Fruit fly (Drosophila melanogaster) whole organism, embryonic: Measurements from ENCODE around the gene CG5850.

ENCODE experiments used
- BEAF-32 ChIP-seq: fragments of 200-800 bp; sonication (Bioruptor generic); optimal IDR thresholded peaks from 3 replicates; lab custom pipeline; 2017; ENCODE audit warnings: missing biosample characterization, missing genetic modification characterization, mild to moderate bottlenecking, moderate library complexity, missing genetic modification reagents
- CG10366 ChIP-seq: fragments of 200-800 bp; sonication (Bioruptor generic); IDR thresholded peaks from 2 replicates; pipeline ENCODE4 v1.3.6; 2022; ENCODE audit warnings: missing biosample characterization, missing genetic modification characterization
- CG11456 ChIP-seq: fragments of 200-800 bp; sonication (Bioruptor generic); IDR thresholded peaks from 3 replicates; pipeline ENCODE4 v1.3.6; 2022; ENCODE audit warnings: missing biosample characterization, missing genetic modification characterization
- CG11723 ChIP-seq: fragments of 200-800 bp; sonication (Bioruptor generic); optimal IDR thresholded peaks from 2 replicates; lab custom pipeline; 2017; ENCODE audit warnings: missing biosample characterization, mild to moderate bottlenecking, missing genetic modification characterization
- CG13123 ChIP-seq: fragments of 200-800 bp; sonication (Bioruptor generic); optimal IDR thresholded peaks from 2 replicates; lab custom pipeline; 2016; ENCODE audit warnings: missing biosample characterization, missing genetic modification characterization
- CG14014 ChIP-seq: fragments of 200-800 bp; sonication (Bioruptor generic); IDR thresholded peaks from 2 replicates; pipeline ENCODE4 v1.3.6; 2022; ENCODE audit warnings: missing biosample characterization, missing genetic modification characterization
- CG14860 ChIP-seq: fragments of 200-800 bp; sonication (Bioruptor generic); IDR thresholded peaks from 3 replicates; pipeline ENCODE4 v1.3.6; 2022; ENCODE audit warnings: missing biosample characterization, missing genetic modification characterization; ENCODE audit not compliant: partially characterized antibody
- CG17186 ChIP-seq: fragments of 200-800 bp; sonication (Bioruptor generic); optimal IDR thresholded peaks from 3 replicates; lab custom pipeline; 2017; ENCODE audit warnings: missing biosample characterization, missing genetic modification reagents, missing genetic modification characterization
- CG17359 ChIP-seq: fragments of 200-800 bp; sonication (Bioruptor generic); optimal IDR thresholded peaks from 3 replicates; lab custom pipeline; 2018; ENCODE audit warnings: missing biosample characterization, mild to moderate bottlenecking, missing genetic modification characterization, moderate library complexity
- CG2875 ChIP-seq: fragments of 200-800 bp; sonication (Bioruptor generic); optimal IDR thresholded peaks from 2 replicates; lab custom pipeline; 2017; ENCODE audit warnings: missing biosample characterization, mild to moderate bottlenecking, missing genetic modification characterization, missing genetic modification reagents
- CG31224 ChIP-seq: fragments of 200-800 bp; sonication (Bioruptor generic); IDR thresholded peaks from 2 replicates; pipeline ENCODE4 v1.3.6; 2022; ENCODE audit warnings: missing biosample characterization, missing genetic modification characterization
- CG32532 ChIP-seq: fragments of 200-800 bp; sonication (Bioruptor generic); IDR thresholded peaks from 2 replicates; pipeline ENCODE4 v1.3.6; 2022; ENCODE audit warnings: missing biosample characterization, missing genetic modification characterization
- CG43689 ChIP-seq: fragments of 200-800 bp; sonication (Bioruptor generic); IDR thresholded peaks from 2 replicates; pipeline ENCODE4 v1.3.6; 2022; ENCODE audit warnings: missing biosample characterization, missing genetic modification characterization
- CG6272 ChIP-seq: fragments of 200-800 bp; sonication (Bioruptor generic); IDR thresholded peaks from 2 replicates; pipeline ENCODE4 v1.3.6; 2022; ENCODE audit warnings: missing biosample characterization, missing genetic modification characterization
- CG6683 ChIP-seq: fragments of 200-800 bp; sonication (Bioruptor generic); optimal IDR thresholded peaks from 2 replicates; lab custom pipeline; 2017; ENCODE audit warnings: missing biosample characterization, mild to moderate bottlenecking, missing genetic modification characterization, missing genetic modification reagents
- CG7357 ChIP-seq: fragments of 200-800 bp; sonication (Bioruptor generic); IDR thresholded peaks from 3 replicates; pipeline ENCODE4 v1.3.6; 2022; ENCODE audit warnings: missing biosample characterization, missing genetic modification characterization
- CG7987 ChIP-seq: fragments of 200-800 bp; sonication (Bioruptor generic); optimal IDR thresholded peaks from 2 replicates; lab custom pipeline; 2018; ENCODE audit warnings: missing biosample characterization, mild to moderate bottlenecking, missing genetic modification characterization, moderate library complexity
- CG9932 ChIP-seq: fragments of 200-800 bp; sonication (Bioruptor generic); IDR thresholded peaks from 2 replicates; pipeline ENCODE4 v1.3.6; 2022; ENCODE audit warnings: missing biosample characterization, missing genetic modification characterization
- CrebB ChIP-seq: fragments of 200-800 bp; sonication (Bioruptor generic); optimal IDR thresholded peaks from 3 replicates; lab custom pipeline; 2018; ENCODE audit warnings: missing biosample characterization, mild to moderate bottlenecking, missing genetic modification characterization
- Doc3 ChIP-seq: fragments of 200-800 bp; sonication (Bioruptor generic); IDR thresholded peaks from 3 replicates; pipeline ENCODE4 v1.3.6; 2022; ENCODE audit warnings: missing biosample characterization, missing genetic modification characterization; ENCODE audit not compliant: partially characterized antibody
- HLH4C ChIP-seq: fragments of 200-800 bp; sonication (Bioruptor generic); IDR thresholded peaks from 3 replicates; pipeline ENCODE4 v1.3.6; 2022; ENCODE audit warnings: missing biosample characterization, missing genetic modification characterization; ENCODE audit not compliant: partially characterized antibody
- Hsf ChIP-seq: fragments of 200-800 bp; sonication (Bioruptor generic); optimal IDR thresholded peaks from 3 replicates; lab custom pipeline; 2016; ENCODE audit warnings: missing biosample characterization, missing genetic modification characterization
- Lhr ChIP-seq: fragments of 200-800 bp; sonication (Bioruptor generic); optimal IDR thresholded peaks from 3 replicates; lab custom pipeline; 2017; ENCODE audit warnings: mild to moderate bottlenecking, missing biosample characterization, missing genetic modification reagents, missing genetic modification characterization
- Mad ChIP-seq: fragments of 200-800 bp; sonication (Bioruptor generic); optimal IDR thresholded peaks from 2 replicates; lab custom pipeline; 2016; ENCODE audit warnings: missing biosample characterization, missing genetic modification characterization
- Max ChIP-seq: fragments of 200-800 bp; sonication (Bioruptor generic); optimal IDR thresholded peaks from 2 replicates; lab custom pipeline; 2016; ENCODE audit warnings: missing biosample characterization, mild to moderate bottlenecking, missing genetic modification characterization
- Med ChIP-seq: fragments of 200-800 bp; sonication (Bioruptor generic); peaks from one replicate; lab custom pipeline; 2016; ENCODE audit warnings: missing biosample characterization, missing genetic modification characterization, mild to moderate bottlenecking, inconsistent platforms, moderate library complexity
- Poxn ChIP-seq: fragments of 200-800 bp; sonication (Bioruptor generic); IDR thresholded peaks from 2 replicates; pipeline ENCODE4 v1.3.6; 2022; ENCODE audit warnings: missing biosample characterization, missing genetic modification characterization
- Sry-β ChIP-seq: fragments of 200-800 bp; sonication (Bioruptor generic); optimal IDR thresholded peaks from 2 replicates; lab custom pipeline; 2018; ENCODE audit warnings: missing biosample characterization, mild to moderate bottlenecking, missing genetic modification characterization, moderate library complexity
- Taf1 ChIP-seq: fragments of 200-800 bp; sonication (Bioruptor generic); IDR thresholded peaks from 2 replicates; pipeline ENCODE4 v1.3.6; 2022; ENCODE audit warnings: missing biosample characterization, missing genetic modification characterization
- Vsx1 ChIP-seq: fragments of 200-800 bp; sonication (Bioruptor generic); optimal IDR thresholded peaks from 2 replicates; lab custom pipeline; 2017; ENCODE audit warnings: missing biosample characterization, mild to moderate bottlenecking, missing genetic modification characterization, missing genetic modification reagents
- aop ChIP-seq: fragments of 200-800 bp; sonication (Bioruptor generic); IDR thresholded peaks from 2 replicates; pipeline ENCODE4 v1.3.6; 2022; ENCODE audit warnings: missing biosample characterization, missing genetic modification characterization
- ara ChIP-seq: fragments of 200-800 bp; sonication (Bioruptor generic); IDR thresholded peaks from 2 replicates; pipeline ENCODE4 v1.3.6; 2022; ENCODE audit warnings: missing biosample characterization, missing genetic modification characterization
- cwo ChIP-seq: fragments of 200-800 bp; sonication (Bioruptor generic); optimal IDR thresholded peaks from 3 replicates; lab custom pipeline; 2017; ENCODE audit warnings: missing biosample characterization, missing genetic modification characterization, mild to moderate bottlenecking, moderate library complexity, missing genetic modification reagents
- dan ChIP-seq: fragments of 200-800 bp; sonication (Bioruptor generic); IDR thresholded peaks from 2 replicates; pipeline ENCODE4 v1.3.6; 2022; ENCODE audit warnings: missing biosample characterization, missing genetic modification characterization
- dmrt11E ChIP-seq: fragments of 200-800 bp; sonication (Bioruptor generic); optimal IDR thresholded peaks from 3 replicates; lab custom pipeline; 2018; ENCODE audit warnings: missing biosample characterization, mild to moderate bottlenecking, missing genetic modification characterization, moderate library complexity
- ems ChIP-seq: fragments of 200-800 bp; sonication (Bioruptor generic); optimal IDR thresholded peaks from 3 replicates; lab custom pipeline; 2016; ENCODE audit warnings: missing biosample characterization, missing genetic modification characterization
- esg ChIP-seq: fragments of 200-800 bp; sonication (Bioruptor generic); conservative IDR thresholded peaks from 2 replicates; pipeline ENCODE4 v1.3.6; 2022; ENCODE audit warnings: missing biosample characterization, missing genetic modification characterization
- ewg ChIP-seq: fragments of 200-800 bp; sonication (Bioruptor generic); optimal IDR thresholded peaks from 3 replicates; lab custom pipeline; 2017; ENCODE audit warnings: mild to moderate bottlenecking, missing biosample characterization, missing genetic modification reagents, missing genetic modification characterization
- fd3F ChIP-seq: fragments of 200-800 bp; sonication (Bioruptor generic); optimal IDR thresholded peaks from 2 replicates; lab custom pipeline; 2018; ENCODE audit warnings: missing biosample characterization, mild to moderate bottlenecking, missing genetic modification characterization, moderate library complexity
- hbn ChIP-seq: fragments of 200-800 bp; sonication (Bioruptor generic); IDR thresholded peaks from 2 replicates; pipeline ENCODE4 v1.3.6; 2022; ENCODE audit warnings: missing biosample characterization, missing genetic modification characterization; ENCODE audit not compliant: partially characterized antibody
- nerfin-1 ChIP-seq: fragments of 200-800 bp; sonication (Bioruptor generic); optimal IDR thresholded peaks from 3 replicates; lab custom pipeline; 2019; ENCODE audit warnings: missing biosample characterization, mild to moderate bottlenecking, missing genetic modification characterization, moderate library complexity
- nmo ChIP-seq: fragments of 200-800 bp; sonication (Bioruptor generic); optimal IDR thresholded peaks from 2 replicates; lab custom pipeline; 2018; ENCODE audit warnings: missing biosample characterization, mild to moderate bottlenecking, missing genetic modification characterization, moderate library complexity
- run ChIP-seq: fragments of 200-800 bp; sonication (Bioruptor generic); optimal IDR thresholded peaks from 3 replicates; lab custom pipeline; 2018; ENCODE audit warnings: missing biosample characterization, mild to moderate bottlenecking, missing genetic modification characterization
- sqz ChIP-seq: fragments of 200-800 bp; sonication (Bioruptor generic); optimal IDR thresholded peaks from 3 replicates; lab custom pipeline; 2018; ENCODE audit warnings: missing biosample characterization, mild to moderate bottlenecking, missing genetic modification characterization
- tin ChIP-seq: fragments of 200-800 bp; sonication (Bioruptor generic); optimal IDR thresholded peaks from 3 replicates; lab custom pipeline; 2016; ENCODE audit warnings: missing biosample characterization, missing genetic modification characterization
- twi ChIP-seq: fragments of 200-800 bp; optimal IDR thresholded peaks from 2 replicates; lab custom pipeline; 2019; ENCODE audit warnings: missing biosample characterization, mild to moderate bottlenecking, missing genetic modification characterization, moderate library complexity
- wdn ChIP-seq: fragments of 200-800 bp; sonication (Bioruptor generic); IDR thresholded peaks from 2 replicates; pipeline ENCODE4 v1.3.6; 2022; ENCODE audit warnings: missing biosample characterization, missing genetic modification characterization
- wek ChIP-seq: fragments of 200-800 bp; sonication (Bioruptor generic); optimal IDR thresholded peaks from 3 replicates; lab custom pipeline; 2018; ENCODE audit warnings: missing biosample characterization, mild to moderate bottlenecking, missing genetic modification characterization, moderate library complexity

The CG5850 gene

dm6 chr2L:9915011-9915850 lies 48.5 kb downstream of the CG5850 start, which contains the start of gene yip2 (continued):
- peak; percentile 63; the same call in 2 of the 3 replicates for TF ChIP-seq CG11456 (GFP tag; lab: Robert Waterston, UW)
- no peak for TF ChIP-seq CG14860 (GFP tag; lab: Robert Waterston, UW)
- TF ChIP-seq esg = no peak
- no peak for TF ChIP-seq Vsx1
- TF ChIP-seq hbn = no peak
- peak; percentile 36 for TF ChIP-seq CG6683
- no peak for TF ChIP-seq Poxn (GFP tag; lab: Robert Waterston, UW)
- peak; percentile 63; the same call in 1 of the 2 replicates for TF ChIP-seq CG32532 (GFP tag; lab: Robert Waterston, UW)
- TF ChIP-seq dan (GFP tag; lab: Robert Waterston, UW) = no peak
- peak; percentile 35; the same call in 1 of the 2 replicates for TF ChIP-seq ara
- peak; percentile 37 for TF ChIP-seq CG7987 (GFP tag; lab: Kevin White, UChicago)
- no peak for TF ChIP-seq CG6272 (GFP tag; lab: Robert Waterston, UW)
- TF ChIP-seq tin (GFP tag; lab: Kevin White, UChicago) = peak; percentile 36
- no peak for TF ChIP-seq dmrt11E
- no peak for TF ChIP-seq CG43689
- TF ChIP-seq CG11723 (GFP tag; lab: Kevin White, UChicago) = peak; percentile 33
- peak; percentile 68 for TF ChIP-seq CrebB (tag; lab: Kevin White, UChicago)
- no peak for TF ChIP-seq ewg (GFP tag; lab: Kevin White, UChicago)
- TF ChIP-seq Doc3 = no peak
- no peak for TF ChIP-seq aop (GFP tag; lab: Robert Waterston, UW)
- TF ChIP-seq Max = no peak
- TF ChIP-seq ems = peak; percentile 17
- TF ChIP-seq CG17359 = peak; percentile 62
- TF ChIP-seq CG10366 (GFP tag; lab: Robert Waterston, UW) = peak; percentile 65
- TF ChIP-seq cwo (GFP tag; lab: Kevin White, UChicago) = peak; percentile 35
- no peak for TF ChIP-seq Sry-β (GFP tag; lab: Kevin White, UChicago)
- peak; percentile 26 for TF ChIP-seq CG2875 (GFP tag; lab: Kevin White, UChicago)
- no peak for TF ChIP-seq twi (tag; lab: Kevin White, UChicago)
- no peak for TF ChIP-seq CG13123
- no peak; the same call in none of the 2 replicates for TF ChIP-seq CG31224 (GFP tag; lab: Robert Waterston, UW)
- peak; percentile 41 for TF ChIP-seq fd3F (GFP tag; lab: Kevin White, UChicago)
- TF ChIP-seq nmo (GFP tag; lab: Kevin White, UChicago) = peak; percentile 22
- TF ChIP-seq wek (GFP tag; lab: Kevin White, UChicago) = peak; percentile 54
- no peak for TF ChIP-seq sqz (GFP tag; lab: Kevin White, UChicago)
- peak; percentile 17 for TF ChIP-seq Mad
- TF ChIP-seq wdn (GFP tag; lab: Robert Waterston, UW) = no peak
- peak; percentile 2 for TF ChIP-seq BEAF-32 (GFP tag; lab: Kevin White, UChicago)
- TF ChIP-seq Hsf = peak; percentile 62
- TF ChIP-seq run (tag; lab: Kevin White, UChicago) = peak; percentile 21
- no peak for TF ChIP-seq Lhr (GFP tag; lab: Kevin White, UChicago)
- peak; percentile 3 for TF ChIP-seq nerfin-1 (tag; lab: Kevin White, UChicago)
- no peak for TF ChIP-seq HLH4C
- peak; percentile 94 for TF ChIP-seq Med (GFP tag; lab: Kevin White, UChicago)
- no peak for TF ChIP-seq CG7357 (GFP tag; lab: Robert Waterston, UW)
- TF ChIP-seq CG14014 (GFP tag; lab: Robert Waterston, UW) = peak; percentile 70
- no peak for TF ChIP-seq CG17186 (GFP tag; lab: Kevin White, UChicago)
- 0 out of 2 replicates have a peak, but pooled peaks have one; percentile 6 for TF ChIP-seq Taf1 (GFP tag; lab: Robert Waterston, UW)
- TF ChIP-seq CG9932 (GFP tag; lab: Robert Waterston, UW) = peak; percentile 71
